Worm (Caenorhabditis elegans) whole organism, L1 larva: ENCODE measurements around the gene wht-3.

Experiments
- C16A3.4 ChIP-seq: fragments of 150-350 bp; optimal IDR thresholded peaks from 2 replicates; lab custom pipeline; 2014; ENCODE audit warnings: missing biosample characterization, missing genetic modification characterization
- F16B12.6 ChIP-seq: fragments of 150-350 bp; optimal IDR thresholded peaks from 2 replicates; lab custom pipeline; 2014; ENCODE audit warnings: missing biosample characterization, missing genetic modification characterization
- alr-1 ChIP-seq: fragments of 200-800 bp; sonication (Bioruptor generic); optimal IDR thresholded peaks from 2 replicates; lab custom pipeline; 2018; ENCODE audit warnings: borderline replicate concordance, mild to moderate bottlenecking, missing genetic modification characterization, missing compliant biosample characterization
- aly-2 ChIP-seq: fragments of 150-350 bp; optimal IDR thresholded peaks from 2 replicates; lab custom pipeline; 2014; ENCODE audit warnings: missing biosample characterization, missing genetic modification characterization
- ama-1 ChIP-seq: fragments of 150-350 bp; optimal IDR thresholded peaks from 2 replicates; lab custom pipeline; 2014
- ceh-88 ChIP-seq: fragments of 200-800 bp; sonication (Bioruptor generic); IDR thresholded peaks from 2 replicates; pipeline ENCODE4 v1.3.6; 2022; ENCODE audit warnings: missing genetic modification characterization, missing compliant biosample characterization
- ces-1 ChIP-seq: fragments of 150-350 bp; optimal IDR thresholded peaks from 2 replicates; lab custom pipeline; 2014; ENCODE audit warnings: missing biosample characterization, missing genetic modification reagents, missing genetic modification characterization
- dsc-1 ChIP-seq: sonication (generic microtip); optimal IDR thresholded peaks from 2 replicates; lab custom pipeline; 2016; ENCODE audit warnings: mild to moderate bottlenecking, missing genetic modification characterization, missing compliant biosample characterization
- efl-1 ChIP-seq, 4 experiments: fragments of 150-350 bp; optimal IDR thresholded peaks in 3 of 4; peaks in 1 of 4; 1 replicate in 1 of 4; 2 replicates in 3 of 4; lab custom pipeline; 2014; ENCODE audit warnings: missing biosample characterization in 2 of 4, missing genetic modification characterization in 2 of 4, missing genetic modification reagents in 2 of 4
- efl-3 ChIP-seq: fragments of 200-800 bp; sonication (Bioruptor generic); optimal IDR thresholded peaks from 2 replicates; lab custom pipeline; 2018; ENCODE audit warnings: mild to moderate bottlenecking, missing genetic modification characterization, missing compliant biosample characterization
- egl-13 ChIP-seq: sonication (generic microtip); optimal IDR thresholded peaks from 2 replicates; lab custom pipeline; 2016; ENCODE audit warnings: missing genotype, missing genetic modification reagents, missing genetic modification characterization, missing compliant biosample characterization
- elt-2 ChIP-seq: sonication (generic microtip); optimal IDR thresholded peaks from 2 replicates; lab custom pipeline; 2016; ENCODE audit warnings: missing genetic modification characterization, mild to moderate bottlenecking, inconsistent platforms, missing compliant biosample characterization, missing genetic modification reagents
- elt-3 ChIP-seq, 6 experiments: fragments of 150-350 bp in 1 of 6; sonication (generic microtip); optimal IDR thresholded peaks; 2 replicates each; lab custom pipeline; 2017 to 2018; ENCODE audit warnings: missing biosample characterization in 6 of 6, missing genetic modification characterization in 6 of 6, inconsistent platforms in 1 of 6
- ets-5 ChIP-seq: fragments of 200-800 bp; sonication (Bioruptor generic); IDR thresholded peaks from 2 replicates; pipeline ENCODE4 v1.3.6; 2022; ENCODE audit warnings: missing genetic modification characterization, missing compliant biosample characterization
- hlh-17 ChIP-seq: fragments of 200-800 bp; sonication (Bioruptor generic); optimal IDR thresholded peaks from 2 replicates; lab custom pipeline; 2018; ENCODE audit warnings: missing genetic modification characterization, mild to moderate bottlenecking, missing compliant biosample characterization, moderate library complexity, borderline replicate concordance
- irx-1 ChIP-seq: sonication (generic microtip); optimal IDR thresholded peaks from 2 replicates; lab custom pipeline; 2016; ENCODE audit warnings: missing genetic modification characterization, missing compliant biosample characterization
- isw-1 ChIP-seq: fragments of 200-800 bp; sonication (Bioruptor generic); IDR thresholded peaks from 2 replicates; pipeline ENCODE4 v1.3.6; 2022; ENCODE audit warnings: missing genetic modification characterization, missing compliant biosample characterization
- lin-13 ChIP-seq: fragments of 150-350 bp; optimal IDR thresholded peaks from 2 replicates; lab custom pipeline; 2014; ENCODE audit warnings: missing biosample characterization, missing genetic modification reagents, missing genetic modification characterization
- lin-14 ChIP-seq: fragments of 200-800 bp; sonication (Bioruptor generic); optimal IDR thresholded peaks from 2 replicates; lab custom pipeline; 2018; ENCODE audit warnings: mild to moderate bottlenecking, missing genetic modification characterization, moderate library complexity, missing compliant biosample characterization
- lin-15B ChIP-seq: fragments of 150-350 bp; sonication (generic microtip); optimal IDR thresholded peaks from 3 replicates; lab custom pipeline; 2014; ENCODE audit warnings: missing biosample characterization, missing genetic modification characterization
- lin-39 ChIP-seq: fragments of 150-350 bp; optimal IDR thresholded peaks from 2 replicates; lab custom pipeline; 2014; ENCODE audit warnings: missing biosample characterization, missing genetic modification reagents, missing genetic modification characterization
- lir-3 ChIP-seq: sonication (generic microtip); optimal IDR thresholded peaks from 2 replicates; lab custom pipeline; 2016; ENCODE audit warnings: mild to moderate bottlenecking, missing genetic modification characterization, moderate library complexity, missing compliant biosample characterization; ENCODE audit not compliant: poor library complexity
- lsy-2 ChIP-seq, 2 experiments: fragments of 150-350 bp; optimal IDR thresholded peaks; 2 replicates each; lab custom pipeline; 2014; ENCODE audit warnings: missing biosample characterization in 2 of 2, missing genetic modification characterization in 2 of 2
- mab-9 ChIP-seq: fragments of 200-800 bp; sonication (Bioruptor generic); IDR thresholded peaks from 2 replicates; pipeline ENCODE4 v1.3.6; 2022; ENCODE audit warnings: missing genetic modification reagents, missing genetic modification characterization, missing compliant biosample characterization
- nhr-11 ChIP-seq: fragments of 150-350 bp; optimal IDR thresholded peaks from 2 replicates; lab custom pipeline; 2014; ENCODE audit warnings: missing biosample characterization, missing genetic modification characterization
- nhr-12 ChIP-seq: sonication (generic microtip); optimal IDR thresholded peaks from 2 replicates; lab custom pipeline; 2017; ENCODE audit warnings: missing biosample characterization, missing genetic modification characterization
- nhr-19 ChIP-seq: fragments of 200-800 bp; sonication (Bioruptor generic); conservative IDR thresholded peaks from 2 replicates; pipeline ENCODE4 v1.3.6; 2022; ENCODE audit warnings: missing genetic modification characterization, missing compliant biosample characterization
- nhr-237 ChIP-seq: fragments of 150-350 bp; optimal IDR thresholded peaks from 2 replicates; lab custom pipeline; 2014; ENCODE audit warnings: missing biosample characterization, missing genetic modification characterization
- nhr-28 ChIP-seq: fragments of 150-350 bp; optimal IDR thresholded peaks from 2 replicates; lab custom pipeline; 2014; ENCODE audit warnings: missing biosample characterization, missing genetic modification characterization
- nhr-47 ChIP-seq: sonication (generic microtip); optimal IDR thresholded peaks from 2 replicates; lab custom pipeline; 2016; ENCODE audit warnings: mild to moderate bottlenecking, missing genetic modification characterization, moderate library complexity, missing compliant biosample characterization
- nhr-71 ChIP-seq: sonication (generic microtip); optimal IDR thresholded peaks from 2 replicates; lab custom pipeline; 2016; ENCODE audit warnings: mild to moderate bottlenecking, missing genetic modification characterization, moderate library complexity, missing compliant biosample characterization
- nhr-77 ChIP-seq: fragments of 150-350 bp; optimal IDR thresholded peaks from 2 replicates; lab custom pipeline; 2014; ENCODE audit warnings: missing biosample characterization, missing genetic modification characterization
- nhr-85 ChIP-seq: sonication (generic microtip); peaks from one replicate; lab custom pipeline; 2016; ENCODE audit warnings: missing genetic modification characterization, inconsistent platforms, missing compliant biosample characterization
- nhr-90 ChIP-seq: sonication (generic microtip); optimal IDR thresholded peaks from 2 replicates; lab custom pipeline; 2016; ENCODE audit warnings: mild to moderate bottlenecking, missing genetic modification characterization, missing compliant biosample characterization; ENCODE audit not compliant: poor library complexity
- pqm-1 ChIP-seq: sonication (generic microtip); optimal IDR thresholded peaks from 3 replicates; lab custom pipeline; 2017; ENCODE audit warnings: missing biosample characterization, missing genetic modification characterization
- rnt-1 ChIP-seq: sonication (generic microtip); optimal IDR thresholded peaks from 2 replicates; lab custom pipeline; 2016; ENCODE audit warnings: mild to moderate bottlenecking, missing genetic modification characterization, moderate library complexity, missing compliant biosample characterization
- skn-1 ChIP-seq: fragments of 150-350 bp; optimal IDR thresholded peaks from 2 replicates; lab custom pipeline; 2014; ENCODE audit warnings: missing biosample characterization, missing genetic modification characterization
- sptf-1 ChIP-seq: fragments of 150-350 bp; optimal IDR thresholded peaks from 2 replicates; lab custom pipeline; 2014; ENCODE audit warnings: missing biosample characterization, missing genetic modification characterization
- sup-37 ChIP-seq: fragments of 200-800 bp; sonication (Bioruptor generic); optimal IDR thresholded peaks from 2 replicates; lab custom pipeline; 2018; ENCODE audit warnings: mild to moderate bottlenecking, missing genetic modification characterization, missing compliant biosample characterization
- swsn-7 ChIP-seq: sonication (generic microtip); optimal IDR thresholded peaks from 2 replicates; lab custom pipeline; 2016; ENCODE audit warnings: missing genetic modification characterization, missing compliant biosample characterization
- tbx-2 ChIP-seq: sonication (generic microtip); optimal IDR thresholded peaks from 2 replicates; lab custom pipeline; 2016; ENCODE audit warnings: missing genetic modification characterization, missing compliant biosample characterization
- tlp-1 ChIP-seq: fragments of 150-350 bp; optimal IDR thresholded peaks from 2 replicates; lab custom pipeline; 2014; ENCODE audit warnings: missing biosample characterization, missing genetic modification characterization
- unc-86 ChIP-seq: sonication (generic microtip); optimal IDR thresholded peaks from 2 replicates; lab custom pipeline; 2016; ENCODE audit warnings: missing genetic modification characterization, missing compliant biosample characterization
- unc-98 ChIP-seq: fragments of 200-800 bp; sonication (Bioruptor generic); IDR thresholded peaks from 2 replicates; pipeline ENCODE4 v1.3.6; 2022; ENCODE audit warnings: missing genetic modification characterization, missing compliant biosample characterization
- vab-15 ChIP-seq: sonication (generic microtip); optimal IDR thresholded peaks from 2 replicates; lab custom pipeline; 2017; ENCODE audit warnings: missing genotype, mild to moderate bottlenecking, missing genetic modification characterization, missing compliant biosample characterization
- xbp-1 ChIP-seq: sonication (generic microtip); optimal IDR thresholded peaks from 2 replicates; lab custom pipeline; 2016; ENCODE audit warnings: missing genetic modification characterization, missing compliant biosample characterization
- zag-1 ChIP-seq: fragments of 150-350 bp; optimal IDR thresholded peaks from 2 replicates; lab custom pipeline; 2014; ENCODE audit warnings: missing biosample characterization, missing genetic modification characterization
- ztf-4 ChIP-seq: fragments of 150-350 bp; optimal IDR thresholded peaks from 2 replicates; lab custom pipeline; 2014; ENCODE audit warnings: missing biosample characterization, missing genetic modification characterization

The wht-3 gene

ce11 chrIII:4196301-4196987 is 45.0 kb upstream of the wht-3 start (continued):
- TF ChIP-seq nhr-12 (tag; lab: Kevin White, UChicago) (no peak), nhr-90 (tag; lab: Kevin White, UChicago) (peak; percentile 19), elt-3 (tag; optimal IDR thresholded peaks at IDR 0.05; lab: Kevin White, UChicago) (no peak), lir-3 (tag; lab: Kevin White, UChicago) (peak; percentile 88), lin-13 (no peak), sptf-1 (tag; lab: Kevin White, UChicago) (no peak), efl-3 (GFP tag; lab: Kevin White, UChicago) (no peak), ceh-88 (GFP tag; lab: Robert Waterston, UW) (peak; percentile 38; the same call in 1 of the 2 replicates), ets-5 (no peak), isw-1 (peak; percentile 69), ces-1 (GFP tag; lab: Kevin White, UChicago) (no peak), nhr-85 (tag; lab: Kevin White, UChicago) (peak; percentile 76)

- TF ChIP-seq ets-5, result no peak
- TF ChIP-seq hlh-17 (GFP tag; lab: Kevin White, UChicago), result peak; percentile 5
- TF ChIP-seq rnt-1, result peak; percentile 53
- TF ChIP-seq pqm-1 (tag; lab: Kevin White, UChicago), result no peak
- no peak for TF ChIP-seq lin-39 (tag; lab: Kevin White, UChicago)
- TF ChIP-seq unc-98 (GFP tag; lab: Robert Waterston, UW), result no peak
- TF ChIP-seq lin-14 (GFP tag; lab: Kevin White, UChicago), result peak; percentile 22
- no peak for TF ChIP-seq nhr-77 (tag; lab: Kevin White, UChicago)
- no peak for TF ChIP-seq nhr-237
- TF ChIP-seq sup-37 (GFP tag; lab: Kevin White, UChicago), result peak; percentile 41
- peak; percentile 60 for TF ChIP-seq nhr-19
- TF ChIP-seq nhr-12 (tag; lab: Kevin White, UChicago), result no peak
- peak; percentile 94 for TF ChIP-seq aly-2 (tag; lab: Kevin White, UChicago)
- TF ChIP-seq skn-1 (tag; lab: Kevin White, UChicago), result no peak
- TF ChIP-seq ztf-4 (tag; lab: Kevin White, UChicago), result peak; percentile 72
- TF ChIP-seq F16B12.6 (tag; lab: Kevin White, UChicago), result no peak
- peak; percentile 2 to 51 for TF ChIP-seq lsy-2 (tag; optimal IDR thresholded peaks at IDR 0.05; lab: Kevin White, UChicago)
- peak; percentile 83 for TF ChIP-seq nhr-71 (tag; lab: Kevin White, UChicago)
- TF ChIP-seq xbp-1, result no peak
- TF ChIP-seq nhr-47 (tag; lab: Kevin White, UChicago), result peak; percentile 59
- TF ChIP-seq efl-1 (optimal IDR thresholded peaks at IDR 0.05; lab: Kevin White, UChicago), result peak; percentile 44 to 50
- peak in 1 of 2 experiments; percentile 8 for TF ChIP-seq efl-1 (GFP tag; optimal IDR thresholded peaks at IDR 0.05 in 1 of 2; lab: Kevin White, UChicago)
- peak; percentile 43 for TF ChIP-seq C16A3.4
- TF ChIP-seq ama-1, result peak; percentile 95
- no peak for TF ChIP-seq vab-15 (tag; lab: Kevin White, UChicago)
- TF ChIP-seq egl-13 (tag; lab: Kevin White, UChicago), result no peak
- no peak for TF ChIP-seq unc-86 (tag; lab: Kevin White, UChicago)
- peak; percentile 64 for TF ChIP-seq dsc-1 (tag; lab: Kevin White, UChicago)
- TF ChIP-seq swsn-7 (tag; lab: Kevin White, UChicago), result peak; percentile 21
- peak; percentile 11 for TF ChIP-seq lir-3 (tag; lab: Kevin White, UChicago)
- no peak for TF ChIP-seq sptf-1 (tag; lab: Kevin White, UChicago)
- peak; percentile 5 for TF ChIP-seq tbx-2 (tag; lab: Kevin White, UChicago)
- TF ChIP-seq ceh-88 (GFP tag; lab: Robert Waterston, UW), result no peak
- TF ChIP-seq lin-13, result peak; percentile 25
- TF ChIP-seq lin-15B (tag; lab: Kevin White, UChicago), result no peak
- TF ChIP-seq zag-1, result no peak
- TF ChIP-seq tlp-1 (tag; lab: Kevin White, UChicago), result no peak
- no peak for TF ChIP-seq alr-1 (tag; lab: Kevin White, UChicago)
- no peak for TF ChIP-seq nhr-28
- peak; percentile 60 for TF ChIP-seq elt-2
- no peak for TF ChIP-seq nhr-11 (tag; lab: Kevin White, UChicago)
- peak; percentile 80 for TF ChIP-seq nhr-85 (tag; lab: Kevin White, UChicago)
- TF ChIP-seq mab-9 (GFP tag; lab: Robert Waterston, UW), result no peak
- TF ChIP-seq irx-1 (tag; lab: Kevin White, UChicago), result peak; percentile 35
Observed at ce11 chrIII:4195306-4196008, 44.1 kb upstream of the wht-3 start.
